Worm (Caenorhabditis elegans) whole organism, L4/young adult: ENCODE results near the gene fbxc-36.

Experiments
- W03F9.2 ChIP-seq: fragments of 150-350 bp; optimal IDR thresholded peaks from 2 replicates; lab custom pipeline; 2014; ENCODE audit warnings: missing biosample characterization, missing genetic modification characterization
- dao-5 ChIP-seq: sonication (generic microtip); optimal IDR thresholded peaks from 2 replicates; lab custom pipeline; 2016; ENCODE audit warnings: missing genotype, missing genetic modification characterization, moderate library complexity, missing compliant biosample characterization
- him-1 ChIP-seq: sonication (generic microtip); optimal IDR thresholded peaks from 2 replicates; lab custom pipeline; 2016; ENCODE audit warnings: missing genotype, missing genetic modification reagents, missing genetic modification characterization, missing compliant biosample characterization

fbxc-36 gene

DNA sequence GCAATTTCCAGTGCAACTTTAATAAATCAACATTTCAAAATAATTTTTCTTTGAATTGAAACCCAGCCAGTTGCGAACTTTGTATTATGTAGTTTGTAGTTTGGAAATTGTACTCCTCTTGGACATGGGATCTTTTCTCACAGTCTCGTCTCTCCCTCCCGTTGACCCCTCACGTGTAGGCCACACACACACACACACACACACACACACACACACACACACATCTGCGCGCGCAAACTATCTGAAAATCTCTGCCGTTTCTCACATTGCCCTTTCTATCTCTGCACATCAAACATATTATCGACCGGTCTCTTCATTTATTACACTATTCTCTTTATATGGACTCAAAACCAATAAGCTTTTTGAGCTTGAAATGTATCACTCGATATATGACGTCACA is at the start of gene fbxc-36:
fbxc-36 (plus strand) TSS at position 205 of the 400 bp plus-strand sequence.
- TF ChIP-seq W03F9.2 (no peak), him-1 (tag; lab: Kevin White, UChicago) (no peak), dao-5 (tag; lab: Kevin White, UChicago) (no peak)

DNA sequence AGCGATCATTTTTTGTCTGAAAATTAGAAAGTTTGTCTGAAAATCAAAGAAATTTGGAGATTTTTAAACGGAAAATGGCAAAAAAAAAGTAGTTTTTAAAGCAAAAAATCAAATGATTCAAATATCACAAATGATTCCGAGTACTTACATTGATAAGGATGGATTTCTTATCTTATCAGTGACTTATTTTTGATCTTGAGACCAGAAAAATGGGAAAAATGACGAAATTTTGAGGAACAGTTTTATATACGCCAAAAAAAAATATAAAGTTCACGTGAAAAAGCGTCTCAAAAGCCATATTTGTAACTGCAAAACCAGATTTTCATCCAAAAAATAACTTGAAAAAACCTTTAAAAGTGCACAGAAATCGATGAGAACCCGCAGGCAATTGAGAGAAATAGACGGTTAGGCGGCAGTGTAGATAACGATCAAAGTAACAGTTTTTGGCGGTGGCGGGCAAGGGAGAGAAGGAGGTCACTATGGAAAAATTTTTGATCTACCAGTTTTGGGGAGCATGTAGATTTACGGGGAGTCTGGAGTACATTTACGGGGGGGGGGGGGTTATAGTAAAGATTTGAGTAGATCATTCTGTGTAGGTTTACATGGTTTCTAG is 40.0 kb upstream of the fbxc-36 start, which contains the start of gene T07D3.9:
T07D3.9 (minus strand) TSS at position 194 of the 613 bp plus-strand sequence.
- TF ChIP-seq W03F9.2 = no peak
- TF ChIP-seq him-1 (tag; lab: Kevin White, UChicago) = no peak
- TF ChIP-seq dao-5 (tag; lab: Kevin White, UChicago) = no peak

DNA sequence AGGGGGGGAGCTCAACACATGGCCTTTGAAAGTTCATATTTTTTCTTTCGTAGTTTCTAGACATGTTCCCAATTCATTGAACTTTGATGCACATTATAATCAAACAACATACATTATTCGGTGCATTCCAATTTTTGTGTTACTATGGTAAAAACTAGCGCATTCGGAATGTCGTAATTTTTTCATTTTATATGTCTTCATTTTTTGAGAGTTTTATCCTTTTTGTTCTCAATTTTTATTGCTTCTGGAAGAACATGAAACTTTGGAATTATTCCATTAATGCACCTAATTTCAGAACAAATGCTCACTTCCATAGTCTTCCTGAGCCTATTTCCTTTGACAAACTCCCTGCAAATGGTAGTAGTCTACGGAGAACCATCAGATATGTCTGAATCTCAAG is 39.2 kb upstream of the fbxc-36 start, which contains the start of gene T07D3.2:
T07D3.2 (plus strand) TSS at position 301 of the 400 bp plus-strand sequence.
- TF ChIP-seq him-1 (tag; lab: Kevin White, UChicago) (no peak), W03F9.2 (no peak), dao-5 (tag; lab: Kevin White, UChicago) (no peak)

DNA sequence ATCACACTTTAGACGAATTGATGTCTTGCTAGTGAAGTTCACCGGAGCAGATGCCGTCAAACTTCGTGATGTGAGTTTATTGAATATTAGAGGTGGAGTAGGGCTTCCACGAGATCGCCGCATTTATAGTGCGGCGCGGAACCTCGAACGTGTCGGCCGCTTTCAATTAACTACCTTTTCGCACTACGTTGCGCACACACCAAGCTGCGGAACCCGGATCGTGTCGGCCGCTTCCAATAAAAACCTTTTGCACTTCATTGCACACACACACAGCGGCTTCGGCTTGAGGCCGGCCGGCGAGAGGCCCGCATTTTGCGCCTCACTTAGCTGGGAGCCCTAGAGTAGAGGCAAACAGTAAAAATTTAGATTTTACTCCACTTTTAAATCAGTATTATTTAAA is 35.4 kb upstream of the fbxc-36 start:
- TF ChIP-seq dao-5 (tag; lab: Kevin White, UChicago) (no peak), him-1 (tag; lab: Kevin White, UChicago) (no peak), W03F9.2 (no peak)

DNA sequence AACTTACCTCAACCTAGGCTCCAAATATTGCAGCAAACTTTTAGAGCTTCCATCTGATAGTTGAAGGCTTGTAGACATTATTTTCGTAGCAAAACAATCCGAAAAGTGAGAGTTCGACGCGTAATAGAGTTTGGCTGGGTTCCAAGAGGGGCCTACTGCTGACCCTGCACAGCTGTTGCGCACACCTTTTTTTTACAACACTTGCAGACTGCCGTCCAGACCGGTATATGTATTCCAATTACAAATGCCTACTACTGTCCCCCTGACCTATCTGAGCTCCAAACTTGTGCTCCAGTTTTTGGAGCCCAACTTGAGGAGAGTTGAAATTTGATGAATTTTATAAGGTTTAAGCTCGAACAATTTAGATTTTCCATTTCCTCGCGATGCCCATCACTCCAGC is 31.2 kb upstream of the fbxc-36 start, which contains the start of the genes fbxc-24 and fbxc-27:
fbxc-24 (minus strand) TSS at position 101 of the 400 bp plus-strand sequence.
fbxc-27 (plus strand) TSS at position 216 of the 400 bp plus-strand sequence.
- TF ChIP-seq him-1 (tag; lab: Kevin White, UChicago) (no peak), W03F9.2 (no peak), dao-5 (tag; lab: Kevin White, UChicago) (no peak)

DNA sequence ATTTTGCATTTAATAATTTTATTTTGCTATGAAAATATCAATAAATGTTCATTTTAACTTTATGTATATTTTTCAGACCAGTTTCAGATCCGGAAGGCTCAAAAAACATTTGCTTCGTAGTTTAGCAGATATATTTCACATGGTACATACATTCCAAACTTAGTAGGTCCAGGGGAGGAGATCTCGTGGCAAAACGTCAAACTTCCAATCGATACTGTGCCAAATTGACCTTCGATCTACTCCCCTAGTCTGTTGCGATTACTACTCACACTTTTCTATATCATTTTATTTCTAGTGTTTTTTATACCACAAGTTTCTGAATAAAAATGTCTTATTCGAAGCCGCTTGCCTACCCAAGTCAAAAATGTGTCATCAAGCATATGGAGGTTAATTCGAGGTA is 29.1 kb upstream of the fbxc-36 start, which contains the start of gene fbxc-31:
fbxc-31 (plus strand) TSS at position 301 of the 400 bp plus-strand sequence.
- no peak for TF ChIP-seq him-1 (tag; lab: Kevin White, UChicago)
- TF ChIP-seq dao-5 (tag; lab: Kevin White, UChicago) = no peak
- no peak for TF ChIP-seq W03F9.2

DNA sequence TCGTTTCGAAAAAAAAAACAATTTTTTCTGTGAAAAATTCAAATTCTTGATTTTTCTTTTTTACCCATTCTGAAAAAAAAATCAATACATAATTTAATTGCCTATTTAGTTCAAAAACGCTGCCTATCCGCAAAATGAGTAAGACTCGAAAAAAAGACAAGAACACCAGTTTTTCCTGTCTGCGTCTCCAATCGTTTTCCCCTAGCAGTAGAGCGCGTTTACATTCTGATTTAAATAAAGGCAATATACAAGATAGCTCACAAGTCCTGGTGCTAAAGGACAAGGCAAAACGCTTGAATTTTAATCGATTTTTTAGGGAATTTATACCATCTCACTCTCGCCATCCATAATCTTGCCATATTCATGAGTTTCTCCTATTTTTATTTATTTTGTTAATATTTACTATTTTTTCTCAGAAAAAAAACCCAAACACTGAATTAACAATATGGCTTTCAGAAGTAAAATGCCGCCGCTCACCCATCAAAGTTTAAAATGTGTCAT is 27.5 kb upstream of the fbxc-36 start, which contains the start of gene fbxc-33:
fbxc-33 (plus strand) TSS at position 451 of the 501 bp plus-strand sequence.
- TF ChIP-seq W03F9.2 (no peak), dao-5 (tag; lab: Kevin White, UChicago) (no peak), him-1 (tag; lab: Kevin White, UChicago) (no peak)

DNA sequence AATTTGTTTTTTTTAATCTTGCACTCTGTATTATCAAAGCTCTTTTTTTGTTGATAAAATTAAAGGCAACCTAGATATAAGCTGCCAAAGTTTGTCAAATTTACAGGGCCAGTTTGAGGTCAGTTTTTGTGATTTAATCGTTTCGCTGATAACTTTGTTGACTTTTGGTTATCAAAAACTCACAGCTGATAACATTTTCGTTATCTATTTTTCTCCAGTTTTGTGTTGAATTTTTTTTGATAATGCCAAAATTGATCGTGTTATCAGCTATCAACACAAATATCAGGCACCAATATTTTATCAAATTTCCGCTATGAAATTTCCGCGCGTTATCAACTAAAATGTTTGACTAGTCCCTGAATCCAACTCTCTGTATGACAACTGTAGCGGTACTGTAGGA is 25.6 kb upstream of the fbxc-36 start:
- no peak for TF ChIP-seq dao-5 (tag; lab: Kevin White, UChicago)
- no peak for TF ChIP-seq him-1 (tag; lab: Kevin White, UChicago)
- TF ChIP-seq W03F9.2 = no peak

DNA sequence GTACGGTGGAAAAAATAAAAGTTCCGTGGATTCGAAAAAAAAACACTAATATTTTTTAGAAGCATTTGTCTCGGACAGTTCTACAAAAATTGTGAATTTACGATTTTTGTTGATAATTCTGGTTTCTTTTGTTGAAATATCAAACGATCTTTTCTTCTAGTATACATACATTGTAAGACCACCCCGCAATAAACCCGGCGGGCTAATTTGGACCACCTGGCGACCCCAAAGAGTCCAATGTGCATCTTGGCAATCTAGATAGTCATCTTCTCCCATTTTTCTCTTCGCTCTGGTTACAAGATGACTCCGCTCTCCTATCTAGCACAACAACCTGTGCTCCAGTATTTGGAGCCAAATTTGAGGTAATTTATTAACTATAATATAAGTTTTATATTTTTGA is 25.0 kb upstream of the fbxc-36 start, which contains the start of gene fbxc-29:
fbxc-29 (plus strand) TSS at position 301 of the 400 bp plus-strand sequence.
- TF ChIP-seq dao-5 (tag; lab: Kevin White, UChicago) = no peak
- TF ChIP-seq him-1 (tag; lab: Kevin White, UChicago) = no peak
- no peak for TF ChIP-seq W03F9.2

DNA sequence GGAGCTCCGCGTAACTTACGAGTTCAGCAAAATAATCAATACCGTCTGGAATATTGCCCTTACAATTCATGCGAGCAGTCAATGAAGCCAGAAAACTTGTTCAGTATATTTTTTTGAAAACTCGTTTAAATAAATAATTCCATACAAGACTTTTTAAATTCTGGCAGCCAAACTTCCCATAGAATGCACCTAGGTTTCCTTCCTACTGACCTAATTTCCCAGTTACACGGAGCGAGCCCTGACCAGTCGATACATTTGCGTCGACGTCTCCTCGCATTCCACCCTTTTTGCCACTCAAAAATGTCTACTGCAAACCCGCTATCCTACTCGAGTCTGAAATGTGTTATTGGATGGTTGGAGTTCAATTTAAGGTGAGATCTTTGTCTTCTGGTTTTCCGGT is 23.5 kb upstream of the fbxc-36 start, which contains the start of gene fbxc-30:
fbxc-30 (plus strand) TSS at position 301 of the 400 bp plus-strand sequence.
- TF ChIP-seq W03F9.2 (no peak), him-1 (tag; lab: Kevin White, UChicago) (no peak), dao-5 (tag; lab: Kevin White, UChicago) (no peak)

DNA sequence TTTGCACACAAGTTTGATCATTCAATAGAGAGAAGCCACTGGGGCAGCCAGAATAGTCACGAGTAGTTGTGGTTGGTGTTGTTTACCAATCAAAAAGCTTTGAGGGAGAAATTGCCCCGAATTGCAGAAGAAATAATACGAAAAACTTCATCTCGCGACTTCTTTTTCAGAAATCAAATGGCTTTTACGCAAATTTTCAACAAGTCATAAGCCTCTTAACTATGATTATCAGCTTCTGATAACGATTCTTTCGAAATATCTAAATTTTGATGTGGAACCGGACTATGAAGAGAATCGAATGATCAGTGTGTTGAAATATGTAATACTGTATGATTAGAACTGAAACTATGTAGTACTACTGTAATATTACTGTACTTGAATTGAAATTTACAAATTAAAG is 20.5 kb upstream of the fbxc-36 start:
- TF ChIP-seq him-1 (tag; lab: Kevin White, UChicago) = no peak
- TF ChIP-seq dao-5 (tag; lab: Kevin White, UChicago) = no peak

DNA sequence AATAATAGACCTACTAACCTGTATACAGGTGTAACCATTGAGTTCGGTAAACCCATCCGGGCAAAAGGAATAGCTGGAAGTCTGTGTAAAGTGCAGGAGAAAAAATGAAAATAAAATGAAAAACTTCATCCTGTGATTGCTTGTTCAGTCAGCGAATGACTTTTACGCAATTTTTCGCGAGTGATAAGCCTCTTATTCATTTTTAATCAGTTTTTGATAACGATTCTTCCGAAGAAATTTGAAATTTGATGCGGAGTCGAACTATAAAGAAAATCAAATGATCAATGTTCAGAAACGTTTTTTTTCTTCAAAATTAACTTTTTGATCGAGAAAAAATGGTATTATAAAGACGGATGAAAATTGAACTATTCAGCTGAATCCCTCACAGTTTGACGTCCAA is 18.0 kb upstream of the fbxc-36 start:
- TF ChIP-seq W03F9.2 = no peak
- no peak for TF ChIP-seq dao-5 (tag; lab: Kevin White, UChicago)
- no peak for TF ChIP-seq him-1 (tag; lab: Kevin White, UChicago)

DNA sequence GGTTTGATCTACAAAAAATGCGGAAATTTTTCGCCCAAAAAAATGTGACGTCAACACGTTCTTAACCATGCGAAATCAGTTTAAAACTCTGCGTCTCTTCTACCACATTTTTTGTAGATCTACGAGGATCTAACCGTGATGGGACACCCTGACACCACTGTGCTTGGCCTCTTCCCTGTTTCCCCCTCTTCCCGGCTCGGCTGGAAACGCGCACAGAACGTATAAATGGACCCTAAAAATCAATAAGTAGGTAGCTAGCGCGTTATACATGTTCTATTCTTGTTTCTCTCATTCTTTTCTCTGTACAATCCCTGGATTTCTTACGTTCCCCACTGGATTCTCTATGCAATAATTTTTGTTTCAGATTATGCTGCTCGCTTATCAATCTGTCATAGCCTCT is 17.3 kb upstream of the fbxc-36 start, which contains the start of gene fbxc-28:
fbxc-28 (plus strand) TSS at position 301 of the 400 bp plus-strand sequence.
- no peak for TF ChIP-seq him-1 (tag; lab: Kevin White, UChicago)
- TF ChIP-seq W03F9.2 = no peak

DNA sequence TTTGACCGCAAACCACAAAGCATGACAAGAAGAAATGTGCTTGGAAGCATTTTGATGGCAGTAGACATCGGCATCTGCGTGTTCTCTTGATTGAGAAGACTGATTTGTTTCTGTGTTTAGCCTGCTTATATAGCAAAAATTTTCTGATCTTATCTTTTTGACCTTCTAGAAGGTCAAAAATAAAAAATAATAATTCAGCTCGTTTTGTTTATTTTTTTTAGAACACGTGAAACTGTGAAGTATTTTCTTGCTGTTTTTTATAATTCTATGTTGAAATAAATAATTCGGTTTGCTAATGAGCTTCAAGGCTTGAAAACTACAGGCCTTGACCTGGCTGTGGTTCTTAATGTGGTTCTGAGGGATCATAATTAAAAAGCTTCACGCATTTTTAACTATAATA is 13.5 kb upstream of the fbxc-36 start, which contains the start of gene R07C3.13:
R07C3.13 (minus strand) TSS at position 101 of the 400 bp plus-strand sequence.
- no peak for TF ChIP-seq him-1 (tag; lab: Kevin White, UChicago)
- TF ChIP-seq dao-5 (tag; lab: Kevin White, UChicago) = no peak
- no peak for TF ChIP-seq W03F9.2
